Fruit fly (Drosophila melanogaster) whole organism, wandering third instar larva: ENCODE results near the gene CG11927.
A peak's percentile ranks its signal among the peaks of the same experiment; 100 is the strongest.

Experiments used
- Abd-B ChIP-seq: fragments of >200 bp; optimal IDR thresholded peaks from 2 replicates; lab custom pipeline; 2017; ENCODE audit warnings: missing biosample characterization, missing genetic modification characterization
- CG32264 ChIP-seq: fragments of 200-800 bp; sonication (Bioruptor generic); optimal IDR thresholded peaks from 2 replicates; lab custom pipeline; 2016; ENCODE audit warnings: missing biosample characterization, missing genetic modification characterization
- CG9705 ChIP-seq: fragments of 200-800 bp; sonication (Bioruptor generic); optimal IDR thresholded peaks from 2 replicates; lab custom pipeline; 2018; ENCODE audit warnings: missing biosample characterization, mild to moderate bottlenecking, missing genetic modification characterization
- CrebA ChIP-seq: fragments of 200-800 bp; sonication (Bioruptor generic); optimal IDR thresholded peaks from 2 replicates; lab custom pipeline; 2016; ENCODE audit warnings: missing biosample characterization, mild to moderate bottlenecking, missing genetic modification characterization, borderline replicate concordance
- Dfd ChIP-seq: fragments of >200 bp; optimal IDR thresholded peaks from 2 replicates; lab custom pipeline; 2017; ENCODE audit warnings: missing biosample characterization, missing genetic modification characterization
- Dif ChIP-seq: fragments of 200-275, 200-300 bp; sonication (Bioruptor generic); optimal IDR thresholded peaks from 2 replicates; lab custom pipeline; 2018; ENCODE audit warnings: missing biosample characterization, missing genetic modification characterization; ENCODE audit not compliant: partially characterized antibody
- GATAd ChIP-seq: sonication (Bioruptor generic); optimal IDR thresholded peaks from 2 replicates; lab custom pipeline; 2016; ENCODE audit warnings: missing biosample characterization, missing genetic modification characterization
- HLH106 ChIP-seq: fragments of 200-800 bp; optimal IDR thresholded peaks from 3 replicates; lab custom pipeline; 2019; ENCODE audit warnings: missing biosample characterization, mild to moderate bottlenecking, missing genetic modification characterization, moderate library complexity
- Hnf4 ChIP-seq: fragments of 200-800 bp; sonication (Bioruptor generic); optimal IDR thresholded peaks from 2 replicates; lab custom pipeline; 2016; ENCODE audit warnings: missing biosample characterization, mild to moderate bottlenecking, missing genetic modification characterization
- Hr78 ChIP-seq: fragments of >200 bp; optimal IDR thresholded peaks from 2 replicates; lab custom pipeline; 2017; ENCODE audit warnings: missing biosample characterization, missing genetic modification characterization
- Hr83 ChIP-seq: fragments of 200-300 bp; sonication (Bioruptor generic); optimal IDR thresholded peaks from 2 replicates; lab custom pipeline; 2016; ENCODE audit warnings: missing biosample characterization, mild to moderate bottlenecking, missing genetic modification characterization, moderate library complexity; ENCODE audit not compliant: poor library complexity, severe bottlenecking
- Jra ChIP-seq: sonication (Bioruptor generic); optimal IDR thresholded peaks from 2 replicates; lab custom pipeline; 2016; ENCODE audit warnings: missing biosample characterization, missing genetic modification characterization
- Mio ChIP-seq: sonication (Bioruptor generic); optimal IDR thresholded peaks from 2 replicates; lab custom pipeline; 2016; ENCODE audit warnings: missing biosample characterization, missing genetic modification characterization
- Myc ChIP-seq: fragments of >200 bp; optimal IDR thresholded peaks from 2 replicates; lab custom pipeline; 2017
- N ChIP-seq: fragments of >200 bp; optimal IDR thresholded peaks from 2 replicates; lab custom pipeline; 2018; ENCODE audit warnings: missing biosample characterization, missing external identifiers, missing genetic modification characterization
- OdsH ChIP-seq: fragments of 200-800 bp; sonication (Bioruptor generic); optimal IDR thresholded peaks from 2 replicates; lab custom pipeline; 2016; ENCODE audit warnings: missing biosample characterization, mild to moderate bottlenecking, missing genetic modification characterization
- Rel ChIP-seq, 2 experiments: fragments of 200-800 bp; sonication (Bioruptor generic) in 1 of 2; optimal IDR thresholded peaks; 2 replicates in 1 of 2; 3 replicates in 1 of 2; lab custom pipeline; 2016 to 2019; ENCODE audit warnings: mild to moderate bottlenecking in 2 of 2, missing biosample characterization in 2 of 2, missing genetic modification characterization in 2 of 2, moderate library complexity in 1 of 2
- Sp1 ChIP-seq: fragments of 200-800 bp; sonication (Bioruptor generic); optimal IDR thresholded peaks from 3 replicates; lab custom pipeline; 2019; ENCODE audit warnings: missing biosample characterization, mild to moderate bottlenecking, missing genetic modification characterization, moderate library complexity
- Vsx2 ChIP-seq: fragments of 200-300, 225-300 bp; sonication (Bioruptor generic); optimal IDR thresholded peaks from 2 replicates; lab custom pipeline; 2018; ENCODE audit warnings: missing biosample characterization, missing genetic modification characterization; ENCODE audit not compliant: partially characterized antibody
- br ChIP-seq: fragments of 200-800 bp; sonication (Bioruptor generic); optimal IDR thresholded peaks from 2 replicates; lab custom pipeline; 2016; ENCODE audit warnings: missing biosample characterization, missing genetic modification characterization
- brk ChIP-seq: fragments of 200-800 bp; sonication (Bioruptor generic); optimal IDR thresholded peaks from 2 replicates; lab custom pipeline; 2016; ENCODE audit warnings: missing biosample characterization, mild to moderate bottlenecking, missing genetic modification characterization
- dl ChIP-seq, 2 experiments: fragments of 175-275, 200-275 bp in 1 of 2; fragments of 200-275 bp in 1 of 2; sonication (Bioruptor generic); optimal IDR thresholded peaks; lab custom pipeline; 2018; ENCODE audit warnings: mild to moderate bottlenecking in 2 of 2, missing biosample characterization in 2 of 2, missing genetic modification characterization in 2 of 2, moderate library complexity in 2 of 2; ENCODE audit not compliant: partially characterized antibody in 2 of 2, insufficient read depth in 1 of 2
- dmrt93B ChIP-seq: fragments of 200-800 bp; sonication (Bioruptor generic); optimal IDR thresholded peaks from 2 replicates; lab custom pipeline; 2018; ENCODE audit warnings: missing biosample characterization, mild to moderate bottlenecking, missing genetic modification characterization
- dsf ChIP-seq: sonication (Bioruptor generic); optimal IDR thresholded peaks from 2 replicates; lab custom pipeline; 2016; ENCODE audit warnings: missing biosample characterization, missing genetic modification characterization, borderline replicate concordance
- ey ChIP-seq: fragments of 200-800 bp; sonication (Bioruptor generic); optimal IDR thresholded peaks from 2 replicates; lab custom pipeline; 2016; ENCODE audit warnings: missing biosample characterization, missing genetic modification characterization
- foxo ChIP-seq, 2 experiments: fragments of 200-800 bp; sonication (Bioruptor generic); optimal IDR thresholded peaks; 2 replicates in 1 of 2; 3 replicates in 1 of 2; lab custom pipeline; 2016 to 2017; ENCODE audit warnings: missing biosample characterization in 2 of 2, missing genetic modification characterization in 2 of 2
- fru ChIP-seq: fragments of 200-800 bp; sonication (Bioruptor generic); optimal IDR thresholded peaks from 3 replicates; lab custom pipeline; 2016; ENCODE audit warnings: missing biosample characterization, mild to moderate bottlenecking, missing genetic modification characterization
- h ChIP-seq: fragments of 200-800 bp; sonication (Bioruptor generic); optimal IDR thresholded peaks from 3 replicates; lab custom pipeline; 2016; ENCODE audit warnings: missing biosample characterization, mild to moderate bottlenecking, missing genetic modification characterization
- jim ChIP-seq: fragments of 175-275, 200-325 bp; sonication (Bioruptor generic); optimal IDR thresholded peaks from 2 replicates; lab custom pipeline; 2016; ENCODE audit warnings: missing biosample characterization, mild to moderate bottlenecking, missing genetic modification characterization
- lola ChIP-seq: fragments of >200 bp; optimal IDR thresholded peaks from 2 replicates; lab custom pipeline; 2017; ENCODE audit warnings: missing biosample characterization, missing genetic modification characterization
- pan ChIP-seq: fragments of >200 bp; optimal IDR thresholded peaks from 2 replicates; lab custom pipeline; 2017
- psq ChIP-seq: fragments of 200-800 bp; sonication (Bioruptor generic); optimal IDR thresholded peaks from 3 replicates; lab custom pipeline; 2017; ENCODE audit warnings: missing biosample characterization, mild to moderate bottlenecking, missing genetic modification characterization, moderate library complexity
- rgr ChIP-seq: fragments of 200-800 bp; sonication (Bioruptor generic); optimal IDR thresholded peaks from 3 replicates; lab custom pipeline; 2016; ENCODE audit warnings: missing biosample characterization, mild to moderate bottlenecking, missing genetic modification characterization
- sage ChIP-seq: fragments of 200-800 bp; sonication (Bioruptor generic); optimal IDR thresholded peaks from 2 replicates; lab custom pipeline; 2016; ENCODE audit warnings: missing biosample characterization, mild to moderate bottlenecking, missing genetic modification characterization
- sv ChIP-seq: fragments of 200-800 bp; sonication (Bioruptor generic); optimal IDR thresholded peaks from 3 replicates; lab custom pipeline; 2016; ENCODE audit warnings: missing biosample characterization, missing genetic modification characterization
- tai ChIP-seq: sonication (Bioruptor generic); optimal IDR thresholded peaks from 2 replicates; lab custom pipeline; 2016; ENCODE audit warnings: missing biosample characterization, missing genetic modification characterization
- usp ChIP-seq: fragments of >200 bp; optimal IDR thresholded peaks from 2 replicates; lab custom pipeline; 2017; ENCODE audit warnings: missing biosample characterization, missing genetic modification characterization
- woc ChIP-seq: sonication (Bioruptor generic); optimal IDR thresholded peaks from 2 replicates; lab custom pipeline; 2016; ENCODE audit warnings: missing biosample characterization, mild to moderate bottlenecking, missing genetic modification characterization

CG11927 gene

DNA sequence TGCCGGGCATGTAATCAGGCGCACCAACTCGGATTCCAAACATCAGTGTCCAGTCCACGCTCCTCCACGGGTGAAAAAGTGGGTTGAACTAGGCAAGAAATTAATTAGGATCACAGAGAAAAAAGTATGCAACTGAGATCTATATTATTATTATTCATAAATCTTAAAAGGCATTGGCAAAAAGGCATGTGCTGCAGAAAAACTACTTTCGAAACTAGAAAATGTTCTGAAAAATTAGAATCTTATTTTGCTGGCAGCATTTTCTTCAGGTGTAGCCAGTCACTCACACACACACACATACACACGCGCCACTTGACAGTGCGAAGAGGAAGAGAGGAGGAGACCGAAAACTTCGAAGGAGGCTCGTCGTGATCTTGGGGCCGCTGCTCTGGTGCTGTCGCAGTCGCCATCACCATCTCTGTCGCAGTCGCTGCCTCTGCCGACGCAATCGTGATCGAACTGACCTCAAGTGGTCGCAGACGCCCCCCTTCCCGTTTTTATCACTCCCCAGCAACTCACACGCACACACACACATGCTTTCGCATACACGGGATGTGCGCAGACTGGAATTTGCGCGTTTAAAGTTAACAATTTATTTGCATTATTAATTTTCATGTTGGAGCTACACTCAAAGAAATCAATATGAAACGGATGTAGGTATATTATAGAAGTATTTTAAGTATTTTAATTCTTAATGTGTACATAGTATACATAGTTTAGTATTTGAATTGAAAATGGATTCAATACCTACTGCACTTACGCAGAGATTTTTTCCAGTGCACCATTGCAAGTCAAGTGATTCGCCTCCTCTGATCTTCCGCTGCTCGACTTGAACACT lies 40.0 kb downstream of the CG11927 start (continued):
- TF ChIP-seq dl (GFP tag; optimal IDR thresholded peaks at IDR 0.05; lab: Kevin White, UChicago; ENCODE audit: insufficient read depth in 1 of 2, partially characterized antibody in 2 of 2) (no peak), Hnf4 (GFP tag; lab: Kevin White, UChicago) (peak; percentile 90), lola (GFP tag; lab: Kevin White, UChicago) (no peak), brk (GFP tag; lab: Kevin White, UChicago) (peak; percentile 79), psq (GFP tag; lab: Kevin White, UChicago) (peak; percentile 91), Hr83 (GFP tag; lab: Kevin White, UChicago) (peak; percentile 63), jim (no peak), usp (GFP tag; lab: Kevin White, UChicago) (no peak), CG9705 (GFP tag; lab: Kevin White, UChicago) (peak; percentile 81), Myc (lab: Kevin White, UChicago) (no peak), CrebA (no peak)

DNA sequence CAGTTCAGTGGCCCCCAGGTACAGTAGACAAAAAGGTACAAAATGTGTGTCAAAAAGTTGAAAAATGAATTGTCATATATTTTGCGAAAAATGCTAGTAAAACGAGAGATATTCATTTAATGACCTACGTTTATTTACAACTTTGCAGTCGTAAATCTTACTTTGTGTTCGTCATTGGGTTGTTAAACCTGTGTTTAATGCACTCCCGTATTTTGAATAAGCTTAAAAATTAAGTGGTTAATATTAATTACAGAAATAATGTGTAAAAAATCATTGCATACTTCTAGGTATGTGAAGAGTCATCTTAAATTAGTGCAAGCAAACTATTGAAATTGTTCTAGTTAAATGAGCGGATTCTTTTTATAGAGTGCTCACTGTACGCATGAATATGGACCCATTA lies 41.0 kb downstream of the CG11927 start:
- TF ChIP-seq woc (no peak), HLH106 (tag; lab: Kevin White, UChicago) (peak; percentile 14), lola (GFP tag; lab: Kevin White, UChicago) (no peak)
- TF ChIP-seq, all 38 proteins: peak for 1

DNA sequence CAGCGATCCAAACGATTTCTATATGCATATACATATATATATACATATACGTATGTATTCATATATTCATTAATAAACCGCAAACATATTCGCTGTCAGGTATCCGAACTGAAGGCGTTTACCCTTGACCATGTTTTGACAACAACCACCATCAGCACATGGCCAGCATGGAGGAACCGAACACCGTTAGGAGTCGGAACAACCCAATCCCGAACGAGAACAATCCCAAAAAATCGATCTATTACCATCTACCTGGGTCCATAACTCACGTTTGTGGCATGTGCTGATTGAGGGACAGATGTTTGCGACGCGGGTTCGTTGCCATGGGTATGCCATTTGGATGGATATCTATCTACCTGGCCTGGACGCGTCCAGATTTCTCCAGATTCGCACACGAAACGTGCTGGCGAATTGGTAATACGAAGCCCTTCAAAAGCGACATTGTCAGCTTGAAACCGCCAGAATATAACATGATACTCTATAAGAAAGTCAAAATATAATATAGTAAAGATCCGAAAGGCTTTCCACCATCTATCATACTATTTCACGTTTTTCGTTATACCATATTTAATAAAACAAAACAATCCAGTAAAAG lies 42.0 kb downstream of the CG11927 start, which contains the start of gene CG15625:
Gene CG15625 (plus strand): TSS at position 545 of the 595 bp plus-strand sequence.
- TF ChIP-seq foxo (GFP tag; optimal IDR thresholded peaks at IDR 0.05; lab: Kevin White, UChicago) (no peak), tai (GFP tag; lab: Kevin White, UChicago) (no peak)

DNA sequence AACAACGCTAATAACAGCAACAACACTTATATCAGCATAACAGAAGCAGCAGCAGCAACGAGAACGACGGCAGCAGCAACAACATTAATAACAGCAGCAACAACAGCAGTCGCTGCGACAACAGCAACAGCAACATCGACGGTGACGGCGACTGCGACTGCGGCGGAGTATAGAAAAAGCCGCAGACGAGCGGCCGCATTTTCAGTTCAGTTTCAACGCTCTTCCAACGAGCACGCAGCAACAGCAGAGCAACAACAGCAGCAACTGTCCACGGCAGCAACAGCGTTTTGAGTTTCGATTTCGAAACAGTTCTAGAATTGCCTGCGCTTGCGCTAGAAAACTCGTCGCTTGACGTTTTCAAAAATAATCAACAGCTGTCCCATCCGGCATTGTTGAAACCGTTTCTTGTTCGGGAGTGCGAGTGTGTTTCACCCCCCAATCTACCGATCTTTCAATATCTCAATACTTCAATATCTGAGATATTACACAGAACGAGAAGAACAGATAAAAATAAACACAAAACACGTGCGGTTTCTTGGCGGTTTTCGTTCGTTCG lies 44.4 kb downstream of the CG11927 start, which contains the start of gene CG3036:
Gene CG3036 (plus strand): TSS at position 199 of the 556 bp plus-strand sequence.
- TF ChIP-seq Rel (GFP tag; optimal IDR thresholded peaks at IDR 0.05; lab: Kevin White, UChicago) (no peak), Rel (tag; optimal IDR thresholded peaks at IDR 0.05; lab: Kevin White, UChicago) (peak; percentile 40), CG9705 (GFP tag; lab: Kevin White, UChicago) (no peak), Sp1 (peak; percentile 22), Hr83 (GFP tag; lab: Kevin White, UChicago) (peak; percentile 33), usp (GFP tag; lab: Kevin White, UChicago) (no peak), CG32264 (GFP tag; lab: Kevin White, UChicago) (no peak), Abd-B (GFP tag; lab: Kevin White, UChicago) (no peak), HLH106 (tag; lab: Kevin White, UChicago) (no peak), fru (GFP tag; lab: Kevin White, UChicago) (peak; percentile 20), lola (GFP tag; lab: Kevin White, UChicago) (no peak), foxo (GFP tag; optimal IDR thresholded peaks at IDR 0.05; lab: Kevin White, UChicago) (peak in 1 of 2 experiments; percentile 32), psq (GFP tag; lab: Kevin White, UChicago) (peak; percentile 10), N (GFP tag; lab: Kevin White, UChicago) (no peak), dsf (GFP tag; lab: Kevin White, UChicago) (no peak), Vsx2 (GFP tag; lab: Kevin White, UChicago) (no peak), Hr78 (GFP tag; lab: Kevin White, UChicago) (no peak), tai (GFP tag; lab: Kevin White, UChicago) (no peak), Dif (GFP tag; lab: Kevin White, UChicago) (peak; percentile 42), dl (GFP tag; optimal IDR thresholded peaks at IDR 0.05; lab: Kevin White, UChicago; ENCODE audit: insufficient read depth in 1 of 2, partially characterized antibody in 2 of 2) (no peak), brk (GFP tag; lab: Kevin White, UChicago) (no peak), rgr (GFP tag; lab: Kevin White, UChicago) (peak; percentile 54), dmrt93B (no peak), woc (no peak), Jra (GFP tag; lab: Kevin White, UChicago) (no peak), pan (lab: Kevin White, UChicago) (no peak), sage (GFP tag; lab: Kevin White, UChicago) (no peak), h (GFP tag; lab: Kevin White, UChicago) (peak; percentile 41), Myc (lab: Kevin White, UChicago) (no peak), Dfd (GFP tag; lab: Kevin White, UChicago) (no peak), jim (no peak), OdsH (no peak), Mio (GFP tag; lab: Kevin White, UChicago) (no peak), ey (no peak), Hnf4 (GFP tag; lab: Kevin White, UChicago) (no peak), GATAd (GFP tag; lab: Kevin White, UChicago) (no peak), br (peak; percentile 42), CrebA (peak; percentile 3), sv (GFP tag; lab: Kevin White, UChicago) (no peak)
